Fruit fly (Drosophila melanogaster) whole organism, embryonic: ENCODE measurements around the gene Ptpmeg2.

ENCODE experiments used
- Ada2b ChIP-seq: fragments of 200-800 bp; sonication (Bioruptor generic); IDR thresholded peaks from 2 replicates; pipeline ENCODE4 v1.3.6; 2022; ENCODE audit warnings: missing biosample characterization, missing genetic modification characterization
- Bteb2 ChIP-seq: fragments of 200-800 bp; sonication (Bioruptor generic); optimal IDR thresholded peaks from 2 replicates; lab custom pipeline; 2016; ENCODE audit warnings: missing biosample characterization, missing genetic modification characterization
- CG10565 ChIP-seq: fragments of 200-800 bp; sonication (Bioruptor generic); optimal IDR thresholded peaks from 3 replicates; lab custom pipeline; 2016; ENCODE audit warnings: missing biosample characterization, mild to moderate bottlenecking, missing genetic modification characterization
- CG10979 ChIP-seq: fragments of 200-800 bp; sonication (Bioruptor generic); optimal IDR thresholded peaks from 2 replicates; lab custom pipeline; 2018; ENCODE audit warnings: missing biosample characterization, mild to moderate bottlenecking, missing genetic modification characterization, moderate library complexity
- CG12155 ChIP-seq: fragments of 200-800 bp; sonication (Bioruptor generic); optimal IDR thresholded peaks from 3 replicates; lab custom pipeline; 2016; ENCODE audit warnings: missing biosample characterization, missing genetic modification characterization
- CG1233 ChIP-seq: fragments of 200-800 bp; sonication (Bioruptor generic); optimal IDR thresholded peaks from 4 replicates; lab custom pipeline; 2018; ENCODE audit warnings: missing biosample characterization, mild to moderate bottlenecking, missing genetic modification characterization
- CG2116 ChIP-seq: fragments of 200-800 bp; sonication (Bioruptor generic); optimal IDR thresholded peaks from 3 replicates; lab custom pipeline; 2018; ENCODE audit warnings: missing biosample characterization, mild to moderate bottlenecking, missing genetic modification characterization
- CG3065 ChIP-seq: fragments of 200-800 bp; sonication (Bioruptor generic); optimal IDR thresholded peaks from 2 replicates; lab custom pipeline; 2016; ENCODE audit warnings: missing biosample characterization, missing genetic modification characterization
- CG42726 ChIP-seq: fragments of 200-800 bp; sonication (Bioruptor generic); IDR thresholded peaks from 2 replicates; pipeline ENCODE4 v1.3.6; 2022; ENCODE audit warnings: missing biosample characterization, missing genetic modification characterization; ENCODE audit not compliant: partially characterized antibody
- CG4328 ChIP-seq: fragments of 200-800 bp; sonication (Bioruptor generic); optimal IDR thresholded peaks from 3 replicates; lab custom pipeline; 2017; ENCODE audit warnings: missing biosample characterization, missing genetic modification reagents, missing genetic modification characterization
- CG4404 ChIP-seq: fragments of 200-800 bp; sonication (Bioruptor generic); IDR thresholded peaks from 2 replicates; pipeline ENCODE4 v1.3.6; 2022; ENCODE audit warnings: missing biosample characterization, missing genetic modification characterization
- CG4730 ChIP-seq: fragments of 200-800 bp; sonication (Bioruptor generic); IDR thresholded peaks from 2 replicates; pipeline ENCODE4 v1.3.6; 2022; ENCODE audit warnings: missing biosample characterization, missing genetic modification characterization
- CG7271 ChIP-seq: fragments of 200-800 bp; sonication (Bioruptor generic); optimal IDR thresholded peaks from 2 replicates; lab custom pipeline; 2018; ENCODE audit warnings: missing biosample characterization, mild to moderate bottlenecking, missing genetic modification characterization, moderate library complexity
- CG7987 ChIP-seq: fragments of 200-800 bp; sonication (Bioruptor generic); optimal IDR thresholded peaks from 2 replicates; lab custom pipeline; 2018; ENCODE audit warnings: missing biosample characterization, mild to moderate bottlenecking, missing genetic modification characterization, moderate library complexity
- CG8924 ChIP-seq: fragments of 200-800 bp; optimal IDR thresholded peaks from 3 replicates; lab custom pipeline; 2019; ENCODE audit warnings: missing biosample characterization, mild to moderate bottlenecking, missing genetic modification characterization, moderate library complexity
- D19A ChIP-seq: fragments of 200-800 bp; optimal IDR thresholded peaks from 3 replicates; lab custom pipeline; 2019; ENCODE audit warnings: missing biosample characterization, mild to moderate bottlenecking, missing genetic modification characterization, moderate library complexity
- Elba2 ChIP-seq: fragments of 200-800 bp; sonication (Bioruptor generic); optimal IDR thresholded peaks from 3 replicates; lab custom pipeline; 2016; ENCODE audit warnings: missing biosample characterization, missing genetic modification characterization
- Fer1 ChIP-seq: fragments of 200-800 bp; sonication (Bioruptor generic); optimal IDR thresholded peaks from 2 replicates; lab custom pipeline; 2017; ENCODE audit warnings: missing biosample characterization, mild to moderate bottlenecking, missing genetic modification characterization
- H15 ChIP-seq: fragments of 200-800 bp; sonication (Bioruptor generic); IDR thresholded peaks from 3 replicates; pipeline ENCODE4 v1.3.6; 2022; ENCODE audit warnings: missing biosample characterization, missing genetic modification characterization
- HLH4C ChIP-seq: fragments of 200-800 bp; sonication (Bioruptor generic); IDR thresholded peaks from 3 replicates; pipeline ENCODE4 v1.3.6; 2022; ENCODE audit warnings: missing biosample characterization, missing genetic modification characterization; ENCODE audit not compliant: partially characterized antibody
- HLHmδ ChIP-seq: fragments of 200-800 bp; sonication (Bioruptor generic); optimal IDR thresholded peaks from 2 replicates; lab custom pipeline; 2018; ENCODE audit warnings: missing biosample characterization, mild to moderate bottlenecking, missing genetic modification characterization, moderate library complexity
- Hr51 ChIP-seq, 2 experiments: fragments of 200-800 bp; sonication (Bioruptor generic); optimal IDR thresholded peaks; 2 replicates in 1 of 2; 3 replicates in 1 of 2; lab custom pipeline; 2016 to 2018; ENCODE audit warnings: missing biosample characterization in 2 of 2, missing genetic modification characterization in 2 of 2, mild to moderate bottlenecking in 1 of 2, moderate library complexity in 1 of 2
- Hsf ChIP-seq: fragments of 200-800 bp; sonication (Bioruptor generic); optimal IDR thresholded peaks from 3 replicates; lab custom pipeline; 2016; ENCODE audit warnings: missing biosample characterization, missing genetic modification characterization
- Mes4 ChIP-seq: fragments of 200-800 bp; sonication (Bioruptor generic); optimal IDR thresholded peaks from 2 replicates; lab custom pipeline; 2016; ENCODE audit warnings: missing biosample characterization, missing genetic modification characterization
- NK7.1 ChIP-seq: fragments of 200-800 bp; sonication (Bioruptor generic); optimal IDR thresholded peaks from 3 replicates; lab custom pipeline; 2016; ENCODE audit warnings: missing biosample characterization, missing genetic modification characterization
- PHDP ChIP-seq: fragments of 200-800 bp; sonication (Bioruptor generic); optimal IDR thresholded peaks from 3 replicates; lab custom pipeline; 2018; ENCODE audit warnings: missing biosample characterization, mild to moderate bottlenecking, missing genetic modification characterization, moderate library complexity
- amos ChIP-seq: fragments of 200-800 bp; sonication (Bioruptor generic); IDR thresholded peaks from 2 replicates; pipeline ENCODE4 v1.3.6; 2022; ENCODE audit warnings: missing biosample characterization, missing genetic modification characterization; ENCODE audit not compliant: partially characterized antibody
- br ChIP-seq: fragments of >200 bp; optimal IDR thresholded peaks from 2 replicates; lab custom pipeline; 2017
- btn ChIP-seq: fragments of 200-800 bp; sonication (Bioruptor generic); optimal IDR thresholded peaks from 2 replicates; lab custom pipeline; 2016; ENCODE audit warnings: missing biosample characterization, missing genetic modification characterization
- crol ChIP-seq: fragments of 200-800 bp; sonication (Bioruptor generic); IDR thresholded peaks from 2 replicates; pipeline ENCODE4 v1.3.6; 2022; ENCODE audit warnings: missing biosample characterization, missing genetic modification characterization
- danr ChIP-seq: fragments of 200-800 bp; sonication (Bioruptor generic); IDR thresholded peaks from 2 replicates; pipeline ENCODE4 v1.3.6; 2022; ENCODE audit warnings: missing biosample characterization, missing genetic modification characterization
- dimm ChIP-seq: fragments of 200-800 bp; sonication (Bioruptor generic); IDR thresholded peaks from 2 replicates; pipeline ENCODE4 v1.3.6; 2022; ENCODE audit warnings: missing biosample characterization, missing genetic modification characterization
- dmrt99B ChIP-seq: fragments of 200-800 bp; sonication (Bioruptor generic); optimal IDR thresholded peaks from 2 replicates; lab custom pipeline; 2018; ENCODE audit warnings: missing biosample characterization, mild to moderate bottlenecking, missing genetic modification characterization, moderate library complexity
- emc ChIP-seq: fragments of 200-800 bp; sonication (Bioruptor generic); optimal IDR thresholded peaks from 2 replicates; lab custom pipeline; 2016; ENCODE audit warnings: missing biosample characterization, missing genetic modification characterization
- fd64A ChIP-seq: fragments of 200-800 bp; sonication (Bioruptor generic); optimal IDR thresholded peaks from 3 replicates; lab custom pipeline; 2018; ENCODE audit warnings: missing biosample characterization, mild to moderate bottlenecking, missing genetic modification characterization
- gt ChIP-seq: fragments of 200-800 bp; sonication (Bioruptor generic); IDR thresholded peaks from 2 replicates; pipeline ENCODE4 v1.3.6; 2022; ENCODE audit warnings: missing biosample characterization, missing genetic modification characterization
- kay ChIP-seq: fragments of 200-800 bp; sonication (Bioruptor generic); optimal IDR thresholded peaks from 2 replicates; lab custom pipeline; 2016; ENCODE audit warnings: missing biosample characterization, missing genetic modification characterization
- luna ChIP-seq: fragments of 200-800 bp; sonication (Bioruptor generic); optimal IDR thresholded peaks from 2 replicates; lab custom pipeline; 2016; ENCODE audit warnings: missing biosample characterization, missing genetic modification characterization
- repo ChIP-seq: fragments of 200-800 bp; sonication (Bioruptor generic); optimal IDR thresholded peaks from 2 replicates; lab custom pipeline; 2016; ENCODE audit warnings: missing biosample characterization, missing genetic modification characterization
- row ChIP-seq: fragments of 200-800 bp; sonication (Bioruptor generic); IDR thresholded peaks from 3 replicates; pipeline ENCODE4 v1.3.6; 2022; ENCODE audit warnings: missing biosample characterization, missing genetic modification characterization
- scrt ChIP-seq: fragments of 200-800 bp; sonication (Bioruptor generic); optimal IDR thresholded peaks from 2 replicates; lab custom pipeline; 2018; ENCODE audit warnings: missing biosample characterization, mild to moderate bottlenecking, missing genetic modification characterization, moderate library complexity
- sens ChIP-seq: fragments of 200-800 bp; sonication (Bioruptor generic); peaks from one replicate; lab custom pipeline; 2016; ENCODE audit warnings: missing biosample characterization, missing genetic modification characterization
- so ChIP-seq: fragments of 200-800 bp; sonication (Bioruptor generic); IDR thresholded peaks from 3 replicates; pipeline ENCODE4 v1.3.6; 2022; ENCODE audit warnings: missing biosample characterization, missing genetic modification characterization
- sqz ChIP-seq: fragments of 200-800 bp; sonication (Bioruptor generic); optimal IDR thresholded peaks from 3 replicates; lab custom pipeline; 2018; ENCODE audit warnings: missing biosample characterization, mild to moderate bottlenecking, missing genetic modification characterization
- tup ChIP-seq: fragments of 200-800 bp; sonication (Bioruptor generic); optimal IDR thresholded peaks from 2 replicates; lab custom pipeline; 2016; ENCODE audit warnings: missing biosample characterization, mild to moderate bottlenecking, missing genetic modification characterization, moderate library complexity
- unc-4 ChIP-seq: fragments of 200-800 bp; sonication (Bioruptor generic); IDR thresholded peaks from 2 replicates; pipeline ENCODE4 v1.3.6; 2022; ENCODE audit warnings: missing biosample characterization, missing genetic modification characterization; ENCODE audit not compliant: partially characterized antibody
- wdn ChIP-seq: fragments of 200-800 bp; sonication (Bioruptor generic); IDR thresholded peaks from 2 replicates; pipeline ENCODE4 v1.3.6; 2022; ENCODE audit warnings: missing biosample characterization, missing genetic modification characterization
- zen ChIP-seq: fragments of 200-800 bp; sonication (Bioruptor generic); optimal IDR thresholded peaks from 3 replicates; lab custom pipeline; 2018; ENCODE audit warnings: missing biosample characterization, mild to moderate bottlenecking, missing genetic modification characterization, moderate library complexity
- zf30C ChIP-seq: fragments of 200-800 bp; sonication (Bioruptor generic); optimal IDR thresholded peaks from 3 replicates; lab custom pipeline; 2018; ENCODE audit warnings: missing biosample characterization, mild to moderate bottlenecking, missing genetic modification characterization

Ptpmeg2 gene

DNA sequence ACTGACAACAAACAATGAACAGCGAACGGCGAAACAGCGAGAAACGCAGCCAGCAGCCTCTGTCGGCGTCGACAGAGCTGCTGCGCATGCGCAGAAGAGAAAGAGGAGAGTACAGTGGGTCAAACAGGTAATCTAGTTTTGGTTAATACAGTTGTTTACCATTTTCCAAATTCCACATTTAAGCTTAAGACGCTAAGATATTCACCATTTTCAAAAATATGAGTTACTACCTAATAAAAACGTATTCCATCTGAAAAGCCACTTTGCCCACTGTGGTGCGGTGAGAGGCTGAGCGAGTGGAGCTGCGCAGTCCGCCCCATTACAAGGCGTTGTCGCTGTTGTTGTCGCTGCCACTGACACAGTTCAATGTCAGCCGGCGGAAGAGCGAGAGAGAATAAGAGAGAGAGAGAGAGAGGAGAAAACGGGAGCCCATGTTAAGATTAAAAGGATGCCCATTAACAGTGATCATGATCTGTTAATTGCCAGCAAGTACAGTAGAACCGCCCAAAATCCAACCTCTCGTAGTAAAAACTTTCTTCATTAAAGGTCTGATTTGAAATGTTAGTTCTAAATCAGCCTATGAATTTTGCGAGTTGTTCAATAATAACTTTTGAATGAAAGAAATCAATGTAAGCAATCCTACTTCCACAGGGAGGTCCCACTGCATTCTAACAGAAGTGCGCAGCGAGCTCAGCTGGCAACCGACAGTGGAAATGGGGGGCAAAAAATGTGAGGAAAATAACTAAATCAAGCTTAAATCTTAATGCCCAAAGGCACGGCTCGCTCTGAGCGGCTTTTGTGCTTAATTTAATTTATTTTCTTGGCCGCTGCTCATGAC, 8.0 kb downstream of the Ptpmeg2 start (continued):
- TF ChIP-seq kay (GFP tag; lab: Kevin White, UChicago) (peak; percentile 76), scrt (GFP tag; lab: Kevin White, UChicago) (peak; percentile 79), CG42726 (GFP tag; lab: Robert Waterston, UW) (no peak), Ada2b (peak; percentile 94), CG8924 (tag; lab: Kevin White, UChicago) (peak; percentile 96), luna (GFP tag; lab: Kevin White, UChicago) (peak; percentile 66), gt (GFP tag; lab: Robert Waterston, UW) (peak; percentile 91), HLH4C (GFP tag; lab: Robert Waterston, UW) (no peak), Bteb2 (GFP tag; lab: Kevin White, UChicago) (peak; percentile 89), sens (peak; percentile 100), zen (tag; lab: Kevin White, UChicago) (peak; percentile 84), CG10565 (peak; percentile 66), CG1233 (GFP tag; lab: Kevin White, UChicago) (peak; percentile 83), emc (GFP tag; lab: Kevin White, UChicago) (peak; percentile 73), crol (peak; percentile 67), repo (GFP tag; lab: Kevin White, UChicago) (peak; percentile 92), PHDP (peak; percentile 92), Hsf (GFP tag; lab: Kevin White, UChicago) (peak; percentile 94), CG7987 (GFP tag; lab: Kevin White, UChicago) (peak; percentile 75), amos (GFP tag; lab: Robert Waterston, UW) (no peak), CG2116 (GFP tag; lab: Kevin White, UChicago) (peak; percentile 76), HLHmδ (GFP tag; lab: Kevin White, UChicago) (no peak), NK7.1 (GFP tag; lab: Kevin White, UChicago) (peak; percentile 84), dmrt99B (tag; lab: Kevin White, UChicago) (peak; percentile 95), zf30C (no peak), CG4328 (GFP tag; lab: Kevin White, UChicago) (peak; percentile 53), wdn (peak; percentile 87), CG4730 (GFP tag; lab: Robert Waterston, UW) (peak; percentile 92), CG7271 (tag; lab: Kevin White, UChicago) (peak; percentile 46), CG3065 (GFP tag; lab: Kevin White, UChicago) (peak; percentile 94), D19A (tag; lab: Kevin White, UChicago) (peak; percentile 90), CG12155 (GFP tag; lab: Kevin White, UChicago) (peak; percentile 89), btn (GFP tag; lab: Kevin White, UChicago) (peak; percentile 93), danr (peak; percentile 91), Mes4 (GFP tag; lab: Kevin White, UChicago) (peak; percentile 96), br (lab: Kevin White, UChicago) (no peak), fd64A (GFP tag; lab: Kevin White, UChicago) (peak; percentile 89), Fer1 (GFP tag; lab: Kevin White, UChicago) (peak; percentile 90), H15 (GFP tag; lab: Robert Waterston, UW) (peak; percentile 95), Elba2 (GFP tag; lab: Kevin White, UChicago) (peak; percentile 59), so (GFP tag; lab: Robert Waterston, UW) (peak; percentile 92), dimm (peak; percentile 92), sqz (peak; percentile 70), CG4404 (GFP tag; lab: Robert Waterston, UW) (peak; percentile 89), tup (GFP tag; lab: Kevin White, UChicago) (peak; percentile 85), row (GFP tag; lab: Robert Waterston, UW) (peak; percentile 94), unc-4 (GFP tag; lab: Robert Waterston, UW) (no peak), Hr51 (GFP tag; optimal IDR thresholded peaks at IDR 0.05; lab: Kevin White, UChicago) (peak; percentile 86 to 95), CG10979 (peak; percentile 95)
